Fruit fly (Drosophila melanogaster) whole organism, embryonic: Measurements from ENCODE around the gene CG43078.

Experiments used
- CG6254 ChIP-seq: fragments of 200-800 bp; sonication (Bioruptor generic); optimal IDR thresholded peaks from 3 replicates; lab custom pipeline; 2017; ENCODE audit warnings: mild to moderate bottlenecking, missing biosample characterization, missing genetic modification reagents, missing genetic modification characterization
- sob ChIP-seq: fragments of 200-800 bp; sonication (Bioruptor generic); IDR thresholded peaks from 2 replicates; pipeline ENCODE4 v1.3.6; 2022; ENCODE audit warnings: missing biosample characterization, missing genetic modification characterization

- no peak for TF ChIP-seq sob
- TF ChIP-seq CG6254 (GFP tag; lab: Kevin White, UChicago): no peak
Observed at dm6 chr3L:8579513-8579912, 2.9 kb downstream of the CG43078 start.
